Worm (Caenorhabditis elegans) whole organism, L4 larva: ENCODE measurements around the gene C37C3.2.

Experiments used
- F49E8.2 ChIP-seq: sonication (generic microtip); optimal IDR thresholded peaks from 2 replicates; lab custom pipeline; 2016; ENCODE audit warnings: missing compliant biosample characterization, mild to moderate bottlenecking, missing genetic modification characterization, borderline replicate concordance
- R02D3.7 ChIP-seq: fragments of 150-350 bp; sonication (generic microtip); optimal IDR thresholded peaks from 3 replicates; lab custom pipeline; 2014; ENCODE audit warnings: missing biosample characterization, missing genetic modification characterization
- Y105C5A.15 ChIP-seq: fragments of 200-800 bp; sonication (Bioruptor generic); IDR thresholded peaks from 2 replicates; pipeline ENCODE4 v1.3.6; 2022; ENCODE audit warnings: missing genetic modification characterization, missing compliant biosample characterization
- aha-1 ChIP-seq: fragments of 150-350 bp; peaks from one replicate; lab custom pipeline; 2014; ENCODE audit warnings: missing biosample characterization, missing genetic modification characterization
- ama-1 ChIP-seq: fragments of 150-350 bp; optimal IDR thresholded peaks from 2 replicates; lab custom pipeline; 2014; ENCODE audit warnings: inconsistent platforms, mixed read lengths
- attf-4 ChIP-seq: sonication (generic microtip); optimal IDR thresholded peaks from 3 replicates; lab custom pipeline; 2017; ENCODE audit warnings: missing biosample characterization, missing genetic modification characterization
- ceh-20 ChIP-seq: fragments of 200-800 bp; sonication (Bioruptor generic); IDR thresholded peaks from 2 replicates; pipeline ENCODE4 v1.3.6; 2022; ENCODE audit warnings: missing genetic modification reagents, missing genetic modification characterization, missing compliant biosample characterization
- ceh-28 ChIP-seq: fragments of 150-350 bp; optimal IDR thresholded peaks from 2 replicates; lab custom pipeline; 2014; ENCODE audit warnings: missing biosample characterization, missing genetic modification reagents, missing genetic modification characterization
- ceh-44 ChIP-seq: fragments of 200-800 bp; sonication (Bioruptor generic); IDR thresholded peaks from 2 replicates; pipeline ENCODE4 v1.3.6; 2022; ENCODE audit warnings: missing genetic modification reagents, missing genetic modification characterization, missing compliant biosample characterization
- ceh-62 ChIP-seq: sonication (generic microtip); optimal IDR thresholded peaks from 2 replicates; lab custom pipeline; 2017; ENCODE audit warnings: missing biosample characterization, missing genetic modification characterization
- ceh-82 ChIP-seq: sonication (generic microtip); optimal IDR thresholded peaks from 2 replicates; lab custom pipeline; 2017; ENCODE audit warnings: missing biosample characterization, missing genetic modification characterization
- cey-2 ChIP-seq: sonication (generic microtip); optimal IDR thresholded peaks from 3 replicates; lab custom pipeline; 2017; ENCODE audit warnings: missing genetic modification characterization, mild to moderate bottlenecking, missing compliant biosample characterization, antibody characterized with exemption, borderline replicate concordance; ENCODE audit not compliant: insufficient read depth
- daf-16 ChIP-seq, 3 experiments: sonication (generic microtip); optimal IDR thresholded peaks; 2 replicates each; lab custom pipeline; 2016 to 2017; ENCODE audit warnings: missing genetic modification characterization in 3 of 3, missing genetic modification reagents in 3 of 3, mild to moderate bottlenecking in 2 of 3, missing compliant biosample characterization in 2 of 3, missing biosample characterization in 1 of 3, moderate library complexity in 1 of 3
- daf-8 ChIP-seq: fragments of 200-800 bp; sonication (Bioruptor generic); IDR thresholded peaks from 2 replicates; pipeline ENCODE4 v1.3.6; 2022; ENCODE audit warnings: missing genetic modification characterization, missing compliant biosample characterization
- dmd-6 ChIP-seq: fragments of 200-800 bp; sonication (Bioruptor generic); IDR thresholded peaks from 2 replicates; pipeline ENCODE4 v1.3.6; 2022; ENCODE audit warnings: missing genetic modification reagents, missing genetic modification characterization, missing compliant biosample characterization
- dmd-8 ChIP-seq: fragments of 200-800 bp; sonication (Bioruptor generic); IDR thresholded peaks from 2 replicates; pipeline ENCODE4 v1.3.6; 2022; ENCODE audit warnings: missing genetic modification characterization, missing compliant biosample characterization
- dmd-9 ChIP-seq: fragments of 200-800 bp; sonication (Bioruptor generic); IDR thresholded peaks from 2 replicates; pipeline ENCODE4 v1.3.6; 2022; ENCODE audit warnings: missing genetic modification reagents, missing genetic modification characterization, missing compliant biosample characterization
- fos-1 ChIP-seq: fragments of 150-350 bp; optimal IDR thresholded peaks from 2 replicates; lab custom pipeline; 2014; ENCODE audit warnings: missing biosample characterization, missing genetic modification characterization
- hif-1 ChIP-seq, 2 experiments: sonication (generic microtip); optimal IDR thresholded peaks; 2 replicates each; lab custom pipeline; 2016 to 2017; ENCODE audit warnings: missing compliant biosample characterization in 2 of 2, missing genetic modification characterization in 2 of 2, missing genetic modification reagents in 2 of 2, missing genotype in 2 of 2, mild to moderate bottlenecking in 1 of 2
- hlh-11 ChIP-seq: fragments of 200-800 bp; sonication (Bioruptor generic); optimal IDR thresholded peaks from 2 replicates; lab custom pipeline; 2018; ENCODE audit warnings: mild to moderate bottlenecking, missing genetic modification characterization, missing compliant biosample characterization
- lim-7 ChIP-seq: fragments of 200-800 bp; sonication (Bioruptor generic); IDR thresholded peaks from 2 replicates; pipeline ENCODE4 v1.3.6; 2022; ENCODE audit warnings: missing genetic modification characterization, missing compliant biosample characterization
- lin-1 ChIP-seq: fragments of 200-800 bp; sonication (Bioruptor generic); IDR thresholded peaks from 2 replicates; pipeline ENCODE4 v1.3.6; 2022; ENCODE audit warnings: missing genetic modification reagents, missing genetic modification characterization, missing compliant biosample characterization
- lin-29 ChIP-seq: fragments of 200-800 bp; sonication (Bioruptor generic); IDR thresholded peaks from 2 replicates; pipeline ENCODE4 v1.3.6; 2022; ENCODE audit warnings: missing genetic modification reagents, missing genetic modification characterization, missing compliant biosample characterization
- lin-38 ChIP-seq: fragments of 200-800 bp; sonication (Bioruptor generic); IDR thresholded peaks from 2 replicates; pipeline ENCODE4 v1.3.6; 2022; ENCODE audit warnings: missing genetic modification reagents, missing genetic modification characterization, missing compliant biosample characterization
- lin-39 ChIP-seq: fragments of 150-350 bp; optimal IDR thresholded peaks from 2 replicates; lab custom pipeline; 2014; ENCODE audit warnings: missing biosample characterization, missing genetic modification reagents, missing genetic modification characterization
- lir-3 ChIP-seq: sonication (generic microtip); optimal IDR thresholded peaks from 2 replicates; lab custom pipeline; 2016; ENCODE audit warnings: mild to moderate bottlenecking, missing genetic modification characterization, missing compliant biosample characterization
- mxl-2 ChIP-seq: fragments of 200-800 bp; sonication (Bioruptor generic); conservative IDR thresholded peaks from 2 replicates; pipeline ENCODE4 v1.3.6; 2022; ENCODE audit warnings: missing genetic modification reagents, missing genetic modification characterization, missing compliant biosample characterization
- mxl-3 ChIP-seq: fragments of 200-800 bp; sonication (Bioruptor generic); optimal IDR thresholded peaks from 2 replicates; lab custom pipeline; 2018; ENCODE audit warnings: mild to moderate bottlenecking, missing genetic modification characterization, missing compliant biosample characterization
- nhr-28 ChIP-seq: fragments of 150-350 bp; optimal IDR thresholded peaks from 2 replicates; lab custom pipeline; 2014; ENCODE audit warnings: missing biosample characterization, missing genetic modification characterization
- nhr-76 ChIP-seq: fragments of 150-350 bp; optimal IDR thresholded peaks from 2 replicates; lab custom pipeline; 2014; ENCODE audit warnings: missing biosample characterization, missing genetic modification characterization
- pha-4 ChIP-seq, 2 experiments: fragments of 150-350 bp in 1 of 2; fragments of 200-800 bp in 1 of 2; sonication (Bioruptor generic) in 1 of 2; IDR thresholded peaks in 1 of 2; optimal IDR thresholded peaks in 1 of 2; 2 replicates each; pipeline versions ENCODE4 v1.3.6 to Lab custom; 2014 to 2022; ENCODE audit warnings: missing genetic modification characterization in 2 of 2, missing genetic modification reagents in 2 of 2, missing biosample characterization in 1 of 2, missing compliant biosample characterization in 1 of 2
- php-3 ChIP-seq: fragments of 200-800 bp; sonication (Bioruptor generic); IDR thresholded peaks from 2 replicates; pipeline ENCODE4 v1.3.6; 2022; ENCODE audit warnings: missing genetic modification reagents, missing genetic modification characterization, missing compliant biosample characterization
- pqm-1 ChIP-seq: sonication (generic microtip); optimal IDR thresholded peaks from 2 replicates; lab custom pipeline; 2017; ENCODE audit warnings: missing biosample characterization, missing genetic modification characterization
- set-16 ChIP-seq: fragments of 200-800 bp; sonication (Bioruptor generic); IDR thresholded peaks from 2 replicates; pipeline ENCODE4 v1.3.6; 2022; ENCODE audit warnings: missing genetic modification reagents, missing genetic modification characterization, missing compliant biosample characterization
- skn-1 ChIP-seq: fragments of 150-350 bp; optimal IDR thresholded peaks from 2 replicates; lab custom pipeline; 2014; ENCODE audit warnings: missing biosample characterization, missing genetic modification characterization
- snpc-4 ChIP-seq: fragments of 150-350 bp; optimal IDR thresholded peaks from 2 replicates; lab custom pipeline; 2014; ENCODE audit warnings: missing biosample characterization, missing genetic modification characterization
- spr-1 ChIP-seq: sonication (generic microtip); optimal IDR thresholded peaks from 2 replicates; lab custom pipeline; 2016; ENCODE audit warnings: mild to moderate bottlenecking, missing genetic modification characterization, missing compliant biosample characterization
- spr-3 ChIP-seq: fragments of 200-800 bp; sonication (Bioruptor generic); optimal IDR thresholded peaks from 2 replicates; lab custom pipeline; 2018; ENCODE audit warnings: mild to moderate bottlenecking, missing genetic modification characterization, missing compliant biosample characterization
- tag-97 ChIP-seq: fragments of 200-800 bp; sonication (Bioruptor generic); IDR thresholded peaks from 2 replicates; pipeline ENCODE4 v1.3.6; 2022; ENCODE audit warnings: missing genetic modification characterization, missing compliant biosample characterization
- tra-1 ChIP-seq: fragments of 200-800 bp; sonication (Bioruptor generic); IDR thresholded peaks from 2 replicates; pipeline ENCODE4 v1.3.6; 2022; ENCODE audit warnings: missing genetic modification reagents, missing genetic modification characterization, missing compliant biosample characterization
- unc-130 ChIP-seq: sonication (generic microtip); optimal IDR thresholded peaks from 2 replicates; lab custom pipeline; 2016; ENCODE audit warnings: missing genetic modification reagents, missing genetic modification characterization, missing compliant biosample characterization
- unc-62 ChIP-seq, 3 experiments: fragments of 150-350 bp in 1 of 3; sonication (generic microtip); optimal IDR thresholded peaks in 2 of 3; peaks in 1 of 3; 1 replicate in 1 of 3; 2 replicates in 2 of 3; lab custom pipeline; 2014 to 2017; ENCODE audit warnings: missing biosample characterization in 3 of 3, missing genetic modification characterization in 3 of 3, missing genetic modification reagents in 3 of 3, missing genotype in 1 of 3
- vab-7 ChIP-seq: fragments of 200-800 bp; sonication (Bioruptor generic); IDR thresholded peaks from 2 replicates; pipeline ENCODE4 v1.3.6; 2022; ENCODE audit warnings: missing genetic modification reagents, missing genetic modification characterization, missing compliant biosample characterization
- zfp-3 ChIP-seq: fragments of 200-800 bp; sonication (Bioruptor generic); conservative IDR thresholded peaks from 2 replicates; pipeline ENCODE4 v1.3.6; 2022; ENCODE audit warnings: missing genetic modification reagents, missing genetic modification characterization, missing compliant biosample characterization
- zip-11 ChIP-seq: fragments of 200-800 bp; sonication (Bioruptor generic); IDR thresholded peaks from 2 replicates; pipeline ENCODE4 v1.3.6; 2022; ENCODE audit warnings: missing genetic modification characterization, missing compliant biosample characterization

The C37C3.2 gene

DNA sequence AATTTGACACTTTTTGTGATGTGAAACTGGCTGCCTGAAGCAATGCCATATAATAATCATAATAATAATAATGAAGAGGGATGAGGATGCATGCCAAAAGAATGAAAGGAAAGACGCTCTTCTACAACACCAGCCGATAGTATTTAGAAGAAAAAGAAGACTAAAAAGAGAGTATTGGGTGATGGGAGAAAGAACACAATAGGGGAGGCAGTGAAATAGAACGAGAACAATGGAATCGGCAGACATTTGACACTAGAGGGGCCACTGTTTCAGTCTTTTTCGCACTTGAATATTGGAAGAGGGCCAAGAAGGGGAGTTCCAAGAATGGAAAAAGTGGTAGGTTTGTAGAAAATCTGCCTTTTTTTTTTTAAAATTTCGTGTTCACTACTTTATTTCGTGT, 8.6 kb upstream of the C37C3.2 start, which contains the start of gene memo-1:
memo-1 (minus strand) TSS at position 2 of the 400 bp plus-strand sequence.
- TF ChIP-seq dmd-6 (GFP tag; lab: Robert Waterston, UW) (0 out of 2 replicates have a peak, but pooled peaks have one; percentile 9), aha-1 (tag; lab: Kevin White, UChicago) (peak; percentile 33), mxl-2 (GFP tag; lab: Robert Waterston, UW) (no peak), unc-62 (GFP tag; optimal IDR thresholded peaks at IDR 0.05 in 1 of 2; lab: Kevin White, UChicago) (peak in 1 of 2 experiments; percentile 89), unc-62 (tag; optimal IDR thresholded peaks at IDR 0.05; lab: Kevin White, UChicago) (no peak), lin-38 (0 out of 2 replicates have a peak, but pooled peaks have one; percentile 17), vab-7 (no peak)

- TF ChIP-seq cey-2 (tag; lab: Kevin White, UChicago) (no peak), ceh-28 (tag; lab: Kevin White, UChicago) (no peak), daf-16 (GFP tag; optimal IDR thresholded peaks at IDR 0.05; lab: Kevin White, UChicago) (no peak), daf-16 (tag; optimal IDR thresholded peaks at IDR 0.05; lab: Kevin White, UChicago) (peak; percentile 74)
These were observed 8.1 kb upstream of the C37C3.2 start for ce11 chrV:7847687-7848086.

DNA sequence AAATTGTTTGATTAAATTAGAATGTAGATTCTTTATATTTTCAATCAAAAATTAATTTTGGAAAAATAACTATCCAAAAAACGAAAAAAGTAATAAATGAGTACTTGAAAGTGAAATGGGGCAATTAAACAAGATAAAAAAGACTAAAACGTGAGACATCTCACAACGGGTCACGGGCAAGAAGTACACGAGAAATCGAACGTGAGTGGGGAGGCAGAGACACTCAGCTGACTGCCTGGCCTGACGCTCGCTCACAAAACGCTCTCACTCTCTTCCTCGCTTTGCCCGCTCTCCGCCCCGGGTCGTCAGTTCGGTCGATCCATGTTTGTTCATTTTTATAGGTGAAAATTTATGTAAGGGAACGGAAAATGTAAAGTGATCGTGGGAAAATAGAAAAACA, 7.5 kb upstream of the C37C3.2 start:
- TF ChIP-seq zip-11 (GFP tag; lab: Robert Waterston, UW), result no peak
- TF ChIP-seq pha-4 (GFP tag; IDR thresholded peaks at IDR 0.05; lab: Robert Waterston, UW), result no peak
- TF ChIP-seq pha-4 (tag; optimal IDR thresholded peaks at IDR 0.05; lab: Kevin White, UChicago), result no peak
- peak; percentile 42; the same call in 1 of the 2 replicates for TF ChIP-seq ceh-20
- no peak for TF ChIP-seq unc-130
- no peak for TF ChIP-seq lin-1
- TF ChIP-seq dmd-8 (GFP tag; lab: Robert Waterston, UW), result no peak
- no peak for TF ChIP-seq mxl-2 (GFP tag; lab: Robert Waterston, UW)
- TF ChIP-seq ama-1, result no peak
- no peak for TF ChIP-seq vab-7
- no peak for TF ChIP-seq ceh-82 (tag; lab: Kevin White, UChicago)
- no peak for TF ChIP-seq tra-1 (GFP tag; lab: Robert Waterston, UW)
- TF ChIP-seq pqm-1, result no peak
- TF ChIP-seq F49E8.2 (tag; lab: Kevin White, UChicago), result no peak
- peak; percentile 43 for TF ChIP-seq nhr-28 (tag; lab: Kevin White, UChicago)
- no peak for TF ChIP-seq lim-7 (GFP tag; lab: Robert Waterston, UW)
- TF ChIP-seq set-16, result peak; percentile 69
- TF ChIP-seq daf-16 (GFP tag; optimal IDR thresholded peaks at IDR 0.05; lab: Kevin White, UChicago), result no peak
- TF ChIP-seq daf-16 (tag; optimal IDR thresholded peaks at IDR 0.05; lab: Kevin White, UChicago), result peak; percentile 32
- TF ChIP-seq snpc-4, result no peak
- TF ChIP-seq spr-3 (GFP tag; lab: Kevin White, UChicago), result no peak
- TF ChIP-seq attf-4 (tag; lab: Kevin White, UChicago), result no peak
- TF ChIP-seq ceh-62 (tag; lab: Kevin White, UChicago), result no peak
- TF ChIP-seq R02D3.7, result no peak
- no peak for TF ChIP-seq skn-1 (tag; lab: Kevin White, UChicago)
- TF ChIP-seq daf-8 (GFP tag; lab: Robert Waterston, UW), result no peak
- no peak for TF ChIP-seq lir-3 (tag; lab: Kevin White, UChicago)
- peak in 1 of 2 experiments; percentile 39 for TF ChIP-seq hif-1 (tag; optimal IDR thresholded peaks at IDR 0.05; lab: Kevin White, UChicago)
- no peak for TF ChIP-seq ceh-44 (GFP tag; lab: Robert Waterston, UW)
- TF ChIP-seq tag-97, result no peak
- TF ChIP-seq Y105C5A.15 (GFP tag; lab: Robert Waterston, UW), result no peak
- peak; percentile 54; the same call in 1 of the 2 replicates for TF ChIP-seq php-3 (GFP tag; lab: Robert Waterston, UW)
- no peak for TF ChIP-seq nhr-76
- peak; percentile 74 for TF ChIP-seq mxl-3 (GFP tag; lab: Kevin White, UChicago)
- no peak for TF ChIP-seq zfp-3 (GFP tag; lab: Robert Waterston, UW)
- peak; percentile 86 for TF ChIP-seq hlh-11 (tag; lab: Kevin White, UChicago)
- TF ChIP-seq spr-1 (tag; lab: Kevin White, UChicago), result no peak
- no peak for TF ChIP-seq lin-29 (GFP tag; lab: Robert Waterston, UW)
- TF ChIP-seq fos-1 (tag; lab: Kevin White, UChicago), result no peak
- no peak for TF ChIP-seq lin-39 (tag; lab: Kevin White, UChicago)
- no peak for TF ChIP-seq ceh-28 (tag; lab: Kevin White, UChicago)
- no peak for TF ChIP-seq dmd-9
- peak; percentile 42 for TF ChIP-seq dmd-6 (GFP tag; lab: Robert Waterston, UW)
